Fruit fly (Drosophila melanogaster) whole organism, embryonic: ENCODE measurements around the gene CG13124.

Experiments used
- Ada2b ChIP-seq: fragments of 200-800 bp; sonication (Bioruptor generic); IDR thresholded peaks from 2 replicates; pipeline ENCODE4 v1.3.6; 2022; ENCODE audit warnings: missing biosample characterization, missing genetic modification characterization
- CG10321 ChIP-seq: fragments of 200-800 bp; sonication (Bioruptor generic); IDR thresholded peaks from 2 replicates; pipeline ENCODE4 v1.3.6; 2022; ENCODE audit warnings: missing biosample characterization, missing genetic modification characterization
- CG10543 ChIP-seq: fragments of 200-800 bp; sonication (Bioruptor generic); optimal IDR thresholded peaks from 3 replicates; lab custom pipeline; 2017; ENCODE audit warnings: missing biosample characterization, mild to moderate bottlenecking, missing genetic modification characterization, moderate library complexity
- CG10565 ChIP-seq: fragments of 200-800 bp; sonication (Bioruptor generic); optimal IDR thresholded peaks from 3 replicates; lab custom pipeline; 2016; ENCODE audit warnings: missing biosample characterization, mild to moderate bottlenecking, missing genetic modification characterization
- CG10654 ChIP-seq: fragments of 200-800 bp; sonication (Bioruptor generic); optimal IDR thresholded peaks from 2 replicates; lab custom pipeline; 2016; ENCODE audit warnings: missing biosample characterization, missing genetic modification characterization
- CG11085 ChIP-seq: fragments of 200-800 bp; sonication (Bioruptor generic); IDR thresholded peaks from 2 replicates; pipeline ENCODE4 v1.3.6; 2022; ENCODE audit warnings: missing biosample characterization, missing genetic modification characterization
- CG14965 ChIP-seq: fragments of 200-800 bp; sonication (Bioruptor generic); optimal IDR thresholded peaks from 2 replicates; lab custom pipeline; 2016; ENCODE audit warnings: missing biosample characterization, missing genetic modification characterization, borderline replicate concordance
- CG15269 ChIP-seq: fragments of 200-800 bp; sonication (Bioruptor generic); optimal IDR thresholded peaks from 2 replicates; lab custom pipeline; 2018; ENCODE audit warnings: missing biosample characterization, mild to moderate bottlenecking, missing genetic modification characterization, moderate library complexity
- CG1529 ChIP-seq: fragments of 200-800 bp; sonication (Bioruptor generic); optimal IDR thresholded peaks from 3 replicates; lab custom pipeline; 2018; ENCODE audit warnings: missing biosample characterization, missing genetic modification characterization
- CG15514 ChIP-seq: fragments of 200-800 bp; sonication (Bioruptor generic); optimal IDR thresholded peaks from 3 replicates; lab custom pipeline; 2017; ENCODE audit warnings: missing biosample characterization, missing genetic modification characterization, mild to moderate bottlenecking, moderate library complexity, missing genetic modification reagents
- CG1647 ChIP-seq: fragments of 200-800 bp; sonication (Bioruptor generic); optimal IDR thresholded peaks from 3 replicates; lab custom pipeline; 2016; ENCODE audit warnings: missing biosample characterization, missing genetic modification characterization
- CG17568 ChIP-seq: fragments of 200-800 bp; sonication (Bioruptor generic); optimal IDR thresholded peaks from 2 replicates; lab custom pipeline; 2018; ENCODE audit warnings: missing biosample characterization, mild to moderate bottlenecking, missing genetic modification characterization, moderate library complexity
- CG18599 ChIP-seq: fragments of 200-800 bp; sonication (Bioruptor generic); optimal IDR thresholded peaks from 3 replicates; lab custom pipeline; 2017; ENCODE audit warnings: missing biosample characterization, missing genetic modification characterization, mild to moderate bottlenecking, moderate library complexity, missing genetic modification reagents
- CG31224 ChIP-seq: fragments of 200-800 bp; sonication (Bioruptor generic); IDR thresholded peaks from 2 replicates; pipeline ENCODE4 v1.3.6; 2022; ENCODE audit warnings: missing biosample characterization, missing genetic modification characterization
- CG31388 ChIP-seq: fragments of 200-800 bp; sonication (Bioruptor generic); optimal IDR thresholded peaks from 2 replicates; lab custom pipeline; 2016; ENCODE audit warnings: missing biosample characterization, missing genetic modification characterization
- CG3281 ChIP-seq: fragments of 200-800 bp; sonication (Bioruptor generic); optimal IDR thresholded peaks from 3 replicates; lab custom pipeline; 2017; ENCODE audit warnings: missing biosample characterization, mild to moderate bottlenecking, missing genetic modification characterization
- CG4404 ChIP-seq: fragments of 200-800 bp; sonication (Bioruptor generic); IDR thresholded peaks from 2 replicates; pipeline ENCODE4 v1.3.6; 2022; ENCODE audit warnings: missing biosample characterization, missing genetic modification characterization
- CG4854 ChIP-seq: fragments of 200-800 bp; sonication (Bioruptor generic); optimal IDR thresholded peaks from 2 replicates; lab custom pipeline; 2016; ENCODE audit warnings: missing biosample characterization, missing genetic modification characterization, inconsistent platforms
- CG6254 ChIP-seq: fragments of 200-800 bp; sonication (Bioruptor generic); optimal IDR thresholded peaks from 3 replicates; lab custom pipeline; 2017; ENCODE audit warnings: mild to moderate bottlenecking, missing biosample characterization, missing genetic modification reagents, missing genetic modification characterization
- CG6765 ChIP-seq: fragments of 200-800 bp; sonication (Bioruptor generic); optimal IDR thresholded peaks from 3 replicates; lab custom pipeline; 2017; ENCODE audit warnings: missing biosample characterization, mild to moderate bottlenecking, missing genetic modification characterization
- CG7963 ChIP-seq: fragments of 200-800 bp; sonication (Bioruptor generic); IDR thresholded peaks from 3 replicates; pipeline ENCODE4 v1.3.6; 2022; ENCODE audit warnings: missing biosample characterization, missing genetic modification characterization; ENCODE audit not compliant: partially characterized antibody
- CG8290 ChIP-seq, 3 experiments: fragments of 200-800 bp; sonication (Bioruptor generic); optimal IDR thresholded peaks; 2 replicates each; lab custom pipeline; 2016 to 2019; ENCODE audit warnings: missing biosample characterization in 3 of 3, missing genetic modification characterization in 3 of 3, mild to moderate bottlenecking in 2 of 3, moderate library complexity in 1 of 3
- CG8388 ChIP-seq: fragments of 200-800 bp; sonication (Bioruptor generic); optimal IDR thresholded peaks from 2 replicates; lab custom pipeline; 2019; ENCODE audit warnings: missing biosample characterization, mild to moderate bottlenecking, missing genetic modification characterization, moderate library complexity
- Ets65A ChIP-seq: fragments of 200-800 bp; sonication (Bioruptor generic); peaks from one replicate; lab custom pipeline; 2016; ENCODE audit warnings: missing biosample characterization, missing genetic modification characterization
- Mes4 ChIP-seq: fragments of 200-800 bp; sonication (Bioruptor generic); optimal IDR thresholded peaks from 2 replicates; lab custom pipeline; 2016; ENCODE audit warnings: missing biosample characterization, missing genetic modification characterization
- Nf-YC ChIP-seq: fragments of 200-800 bp; optimal IDR thresholded peaks from 3 replicates; lab custom pipeline; 2019; ENCODE audit warnings: missing biosample characterization, mild to moderate bottlenecking, missing genetic modification characterization, moderate library complexity
- Ravus ChIP-seq: fragments of 200-800 bp; sonication (Bioruptor generic); IDR thresholded peaks from 2 replicates; pipeline ENCODE4 v1.3.6; 2022; ENCODE audit warnings: missing biosample characterization, missing genetic modification characterization
- Sox100B ChIP-seq: fragments of 200-800 bp; sonication (Bioruptor generic); optimal IDR thresholded peaks from 3 replicates; lab custom pipeline; 2018; ENCODE audit warnings: missing biosample characterization, mild to moderate bottlenecking, missing genetic modification characterization
- bsh ChIP-seq, 2 experiments: fragments of 200-800 bp; sonication (Bioruptor generic); optimal IDR thresholded peaks; 2 replicates each; lab custom pipeline; 2017 to 2018; ENCODE audit warnings: mild to moderate bottlenecking in 2 of 2, missing biosample characterization in 2 of 2, missing genetic modification characterization in 2 of 2, moderate library complexity in 1 of 2
- chn ChIP-seq: fragments of 200-800 bp; sonication (Bioruptor generic); optimal IDR thresholded peaks from 2 replicates; lab custom pipeline; 2016; ENCODE audit warnings: missing biosample characterization, missing genetic modification characterization
- da ChIP-seq: fragments of 200-800 bp; sonication (Bioruptor generic); optimal IDR thresholded peaks from 2 replicates; lab custom pipeline; 2016; ENCODE audit warnings: missing biosample characterization, missing genetic modification characterization
- danr ChIP-seq: fragments of 200-800 bp; sonication (Bioruptor generic); IDR thresholded peaks from 2 replicates; pipeline ENCODE4 v1.3.6; 2022; ENCODE audit warnings: missing biosample characterization, missing genetic modification characterization
- dati ChIP-seq: fragments of 200-800 bp; sonication (Bioruptor generic); IDR thresholded peaks from 2 replicates; pipeline ENCODE4 v1.3.6; 2022; ENCODE audit warnings: missing biosample characterization, missing genetic modification characterization
- disco-r ChIP-seq: fragments of 200-800 bp; sonication (Bioruptor generic); optimal IDR thresholded peaks from 2 replicates; lab custom pipeline; 2016; ENCODE audit warnings: missing biosample characterization, missing genetic modification characterization
- dpn ChIP-seq, 2 experiments: fragments of 200-800 bp; sonication (Bioruptor generic); optimal IDR thresholded peaks; 3 replicates each; lab custom pipeline; 2016; ENCODE audit warnings: missing biosample characterization in 2 of 2, missing genetic modification characterization in 2 of 2
- fru ChIP-seq: fragments of >200 bp; optimal IDR thresholded peaks from 2 replicates; lab custom pipeline; 2017
- ham ChIP-seq: fragments of 200-800 bp; sonication (Bioruptor generic); IDR thresholded peaks from 2 replicates; pipeline ENCODE4 v1.3.6; 2022; ENCODE audit warnings: missing biosample characterization, missing genetic modification characterization
- mam ChIP-seq: fragments of 200-800 bp; sonication (Bioruptor generic); optimal IDR thresholded peaks from 3 replicates; lab custom pipeline; 2016; ENCODE audit warnings: missing biosample characterization, missing genetic modification characterization
- nom ChIP-seq: fragments of 200-800 bp; sonication (Bioruptor generic); optimal IDR thresholded peaks from 2 replicates; lab custom pipeline; 2017; ENCODE audit warnings: missing biosample characterization, missing genetic modification characterization, mild to moderate bottlenecking, moderate library complexity, missing genetic modification reagents
- otp ChIP-seq: fragments of 200-800 bp; sonication (Bioruptor generic); IDR thresholded peaks from 3 replicates; pipeline ENCODE4, ENCODE4 v1.3.6; 2022; ENCODE audit warnings: missing biosample characterization, missing genetic modification characterization
- p53 ChIP-seq: fragments of 200-800 bp; sonication (Bioruptor generic); optimal IDR thresholded peaks from 2 replicates; lab custom pipeline; 2016; ENCODE audit warnings: missing biosample characterization, missing genetic modification characterization
- prd ChIP-seq, 3 experiments: fragments of >200 bp in 2 of 3; fragments of 200-800 bp in 1 of 3; sonication (Bioruptor generic) in 1 of 3; optimal IDR thresholded peaks in 2 of 3; IDR thresholded peaks in 1 of 3; 2 replicates in 2 of 3; 3 replicates in 1 of 3; pipeline versions ENCODE4 v1.3.6 to Lab custom; 2017 to 2022; ENCODE audit warnings: missing biosample characterization in 1 of 3, missing genetic modification characterization in 1 of 3
- salm ChIP-seq: fragments of 200-800 bp; sonication (Bioruptor generic); optimal IDR thresholded peaks from 2 replicates; lab custom pipeline; 2018; ENCODE audit warnings: missing biosample characterization, mild to moderate bottlenecking, missing genetic modification characterization
- sc ChIP-seq, 3 experiments: fragments of >200 bp in 2 of 3; fragments of 200-800 bp in 1 of 3; sonication (Bioruptor generic) in 1 of 3; optimal IDR thresholded peaks; 2 replicates in 2 of 3; 3 replicates in 1 of 3; lab custom pipeline; 2017; ENCODE audit warnings: mild to moderate bottlenecking in 1 of 3, missing biosample characterization in 1 of 3, missing genetic modification characterization in 1 of 3, missing genetic modification reagents in 1 of 3
- sd ChIP-seq: fragments of 200-800 bp; sonication (Bioruptor generic); optimal IDR thresholded peaks from 3 replicates; lab custom pipeline; 2018; ENCODE audit warnings: missing biosample characterization, mild to moderate bottlenecking, missing genetic modification characterization, moderate library complexity
- slp2 ChIP-seq: fragments of 200-800 bp; sonication (Bioruptor generic); optimal IDR thresholded peaks from 2 replicates; lab custom pipeline; 2016; ENCODE audit warnings: missing biosample characterization, missing genetic modification characterization
- tll ChIP-seq, 2 experiments: fragments of 200-800 bp in 1 of 2; fragments of >200 bp in 1 of 2; sonication (Bioruptor generic) in 1 of 2; optimal IDR thresholded peaks; 2 replicates each; lab custom pipeline; 2017 to 2019; ENCODE audit warnings: missing biosample characterization in 2 of 2, missing genetic modification characterization in 2 of 2, mild to moderate bottlenecking in 1 of 2, moderate library complexity in 1 of 2
- usp ChIP-seq: fragments of >200 bp; optimal IDR thresholded peaks from 2 replicates; lab custom pipeline; 2017; ENCODE audit warnings: missing biosample characterization, missing genetic modification characterization
- wdn ChIP-seq: fragments of 200-800 bp; sonication (Bioruptor generic); IDR thresholded peaks from 2 replicates; pipeline ENCODE4 v1.3.6; 2022; ENCODE audit warnings: missing biosample characterization, missing genetic modification characterization
- wek ChIP-seq: fragments of 200-800 bp; sonication (Bioruptor generic); optimal IDR thresholded peaks from 3 replicates; lab custom pipeline; 2018; ENCODE audit warnings: missing biosample characterization, mild to moderate bottlenecking, missing genetic modification characterization, moderate library complexity

The CG13124 gene

dm6 chr2L:9890576-9890975, 17.9 kb downstream of the CG13124 start, which contains the start of the genes CG34183 and CG4537 (continued):
- TF ChIP-seq CG31224 (GFP tag; lab: Robert Waterston, UW) (no peak), slp2 (no peak), CG8388 (GFP tag; lab: Kevin White, UChicago) (no peak), disco-r (GFP tag; lab: Kevin White, UChicago) (no peak), wdn (GFP tag; lab: Robert Waterston, UW) (no peak), prd (optimal IDR thresholded peaks at IDR 0.05; lab: Kevin White, UChicago) (no peak), prd (GFP tag; IDR thresholded peaks at IDR 0.05; lab: Robert Waterston, UW) (no peak), fru (lab: Kevin White, UChicago) (no peak), da (GFP tag; lab: Kevin White, UChicago) (no peak), dati (no peak), CG3281 (GFP tag; lab: Kevin White, UChicago) (no peak), sc (optimal IDR thresholded peaks at IDR 0.05; lab: Kevin White, UChicago) (no peak), sc (GFP tag; optimal IDR thresholded peaks at IDR 0.05; lab: Kevin White, UChicago) (no peak), Sox100B (GFP tag; lab: Kevin White, UChicago) (no peak), usp (GFP tag; lab: Kevin White, UChicago) (no peak), salm (tag; lab: Kevin White, UChicago) (no peak), CG11085 (GFP tag; lab: Robert Waterston, UW) (no peak), ham (GFP tag; lab: Robert Waterston, UW) (no peak), dpn (GFP tag; optimal IDR thresholded peaks at IDR 0.05; lab: Kevin White, UChicago) (no peak), CG31388 (GFP tag; lab: Kevin White, UChicago) (no peak), CG4404 (GFP tag; lab: Robert Waterston, UW) (no peak), CG10565 (no peak), bsh (GFP tag; optimal IDR thresholded peaks at IDR 0.05; lab: Kevin White, UChicago) (no peak), wek (no peak), danr (GFP tag; lab: Robert Waterston, UW) (no peak), CG1529 (no peak), CG6254 (no peak), CG18599 (no peak), CG10543 (GFP tag; lab: Kevin White, UChicago) (no peak), Mes4 (no peak), otp (GFP tag; lab: Robert Waterston, UW) (no peak), p53 (no peak), CG10654 (no peak), CG15269 (no peak), Ada2b (GFP tag; lab: Robert Waterston, UW) (no peak), CG1647 (no peak), CG15514 (peak; percentile 39), tll (GFP tag; optimal IDR thresholded peaks at IDR 0.05; lab: Kevin White, UChicago) (no peak), CG8290 (GFP tag; optimal IDR thresholded peaks at IDR 0.05; lab: Kevin White, UChicago) (no peak), CG8290 (tag; optimal IDR thresholded peaks at IDR 0.05; lab: Kevin White, UChicago) (peak in 1 of 2 experiments; percentile 34), nom (GFP tag; lab: Kevin White, UChicago) (no peak), CG17568 (GFP tag; lab: Kevin White, UChicago) (no peak), mam (GFP tag; lab: Kevin White, UChicago) (no peak), sd (peak; percentile 82), CG4854 (no peak), CG14965 (GFP tag; lab: Kevin White, UChicago) (no peak), Nf-YC (tag; lab: Kevin White, UChicago) (no peak), Ets65A (no peak), CG7963 (GFP tag; lab: Robert Waterston, UW) (peak; percentile 89), chn (GFP tag; lab: Kevin White, UChicago) (no peak), CG10321 (GFP tag; lab: Robert Waterston, UW) (no peak), Ravus (GFP tag; lab: Robert Waterston, UW) (no peak), CG6765 (GFP tag; lab: Kevin White, UChicago) (no peak)
